Fruit fly (Drosophila melanogaster) whole organism, embryonic: ENCODE results near the gene Hf.

ENCODE experiments used
- B-H1 ChIP-seq: fragments of 200-800 bp; sonication (Bioruptor generic); IDR thresholded peaks from 3 replicates; pipeline ENCODE4 v1.3.6; 2022; ENCODE audit warnings: missing biosample characterization, missing genetic modification characterization
- CG10565 ChIP-seq: fragments of 200-800 bp; sonication (Bioruptor generic); optimal IDR thresholded peaks from 3 replicates; lab custom pipeline; 2016; ENCODE audit warnings: missing biosample characterization, mild to moderate bottlenecking, missing genetic modification characterization
- CG11504 ChIP-seq: fragments of 200-800 bp; sonication (Bioruptor generic); optimal IDR thresholded peaks from 3 replicates; lab custom pipeline; 2019; ENCODE audit warnings: missing biosample characterization, mild to moderate bottlenecking, missing genetic modification characterization, moderate library complexity
- CG12219 ChIP-seq: fragments of 200-800 bp; sonication (Bioruptor generic); optimal IDR thresholded peaks from 3 replicates; lab custom pipeline; 2018; ENCODE audit warnings: missing biosample characterization, mild to moderate bottlenecking, missing genetic modification characterization
- CG12391 ChIP-seq: fragments of 200-800 bp; sonication (Bioruptor generic); optimal IDR thresholded peaks from 3 replicates; lab custom pipeline; 2018; ENCODE audit warnings: missing biosample characterization, mild to moderate bottlenecking, missing genetic modification characterization, moderate library complexity
- CG16815 ChIP-seq: fragments of 200-800 bp; sonication (Bioruptor generic); optimal IDR thresholded peaks from 3 replicates; lab custom pipeline; 2017; ENCODE audit warnings: missing biosample characterization, mild to moderate bottlenecking, missing genetic modification characterization
- CG17186 ChIP-seq: fragments of 200-800 bp; sonication (Bioruptor generic); optimal IDR thresholded peaks from 3 replicates; lab custom pipeline; 2017; ENCODE audit warnings: missing biosample characterization, missing genetic modification reagents, missing genetic modification characterization
- CG18764 ChIP-seq: fragments of 200-800 bp; sonication (Bioruptor generic); optimal IDR thresholded peaks from 3 replicates; lab custom pipeline; 2016; ENCODE audit warnings: missing biosample characterization, missing genetic modification characterization
- CG3065 ChIP-seq: fragments of 200-800 bp; sonication (Bioruptor generic); optimal IDR thresholded peaks from 2 replicates; lab custom pipeline; 2016; ENCODE audit warnings: missing biosample characterization, missing genetic modification characterization
- CG31441 ChIP-seq: fragments of 200-800 bp; sonication (Bioruptor generic); IDR thresholded peaks from 2 replicates; pipeline ENCODE4 v1.3.6; 2022; ENCODE audit warnings: missing biosample characterization, missing genetic modification characterization
- CG34376 ChIP-seq: fragments of 200-800 bp; sonication (Bioruptor generic); optimal IDR thresholded peaks from 2 replicates; lab custom pipeline; 2018; ENCODE audit warnings: missing biosample characterization, mild to moderate bottlenecking, missing genetic modification characterization
- CG3847 ChIP-seq: fragments of 200-800 bp; sonication (Bioruptor generic); IDR thresholded peaks from 2 replicates; pipeline ENCODE4 v1.3.6; 2022; ENCODE audit warnings: missing biosample characterization, missing genetic modification characterization
- CG4617 ChIP-seq: fragments of 200-800 bp; sonication (Bioruptor generic); optimal IDR thresholded peaks from 3 replicates; lab custom pipeline; 2016; ENCODE audit warnings: missing biosample characterization, missing genetic modification characterization, borderline replicate concordance
- CG6689 ChIP-seq: fragments of 200-800 bp; sonication (Bioruptor generic); IDR thresholded peaks from 2 replicates; pipeline ENCODE4 v1.3.6; 2022; ENCODE audit warnings: missing biosample characterization, missing genetic modification characterization
- CG7839 ChIP-seq: fragments of 200-800 bp; sonication (Bioruptor generic); optimal IDR thresholded peaks from 3 replicates; lab custom pipeline; 2018; ENCODE audit warnings: missing biosample characterization, mild to moderate bottlenecking, missing genetic modification characterization, moderate library complexity
- CG8944 ChIP-seq: fragments of 200-800 bp; sonication (Bioruptor generic); optimal IDR thresholded peaks from 3 replicates; lab custom pipeline; 2016; ENCODE audit warnings: missing biosample characterization, missing genetic modification characterization
- CG9215 ChIP-seq: fragments of 200-800 bp; sonication (Bioruptor generic); IDR thresholded peaks from 2 replicates; pipeline ENCODE4 v1.3.6; 2022; ENCODE audit warnings: missing biosample characterization, missing genetic modification characterization
- Doc3 ChIP-seq: fragments of 200-800 bp; sonication (Bioruptor generic); IDR thresholded peaks from 3 replicates; pipeline ENCODE4 v1.3.6; 2022; ENCODE audit warnings: missing biosample characterization, missing genetic modification characterization; ENCODE audit not compliant: partially characterized antibody
- E2f2 ChIP-seq: fragments of 200-800 bp; sonication (Bioruptor generic); IDR thresholded peaks from 2 replicates; pipeline ENCODE4 v1.3.6; 2022; ENCODE audit warnings: missing biosample characterization, missing genetic modification characterization
- Hey ChIP-seq: fragments of 200-800 bp; sonication (Bioruptor generic); optimal IDR thresholded peaks from 3 replicates; lab custom pipeline; 2018; ENCODE audit warnings: missing biosample characterization, mild to moderate bottlenecking, missing genetic modification characterization
- Hmx ChIP-seq: fragments of 200-800 bp; sonication (Bioruptor generic); optimal IDR thresholded peaks from 2 replicates; lab custom pipeline; 2016; ENCODE audit warnings: missing biosample characterization, missing genetic modification characterization
- Med ChIP-seq: fragments of 200-800 bp; sonication (Bioruptor generic); peaks from one replicate; lab custom pipeline; 2016; ENCODE audit warnings: missing biosample characterization, missing genetic modification characterization, mild to moderate bottlenecking, inconsistent platforms, moderate library complexity
- NC2α ChIP-seq: fragments of 200-800 bp; sonication (Bioruptor generic); optimal IDR thresholded peaks from 2 replicates; lab custom pipeline; 2016; ENCODE audit warnings: missing biosample characterization, missing genetic modification characterization
- Neu2 ChIP-seq: fragments of 200-800 bp; sonication (Bioruptor generic); optimal IDR thresholded peaks from 3 replicates; lab custom pipeline; 2016; ENCODE audit warnings: missing biosample characterization, missing genetic modification characterization, borderline replicate concordance
- Opbp ChIP-seq: fragments of 200-800 bp; sonication (Bioruptor generic); IDR thresholded peaks from 3 replicates; pipeline ENCODE4 v1.3.6; 2022; ENCODE audit warnings: missing biosample characterization, missing genetic modification characterization; ENCODE audit not compliant: partially characterized antibody
- Sox100B ChIP-seq: fragments of 200-800 bp; sonication (Bioruptor generic); optimal IDR thresholded peaks from 3 replicates; lab custom pipeline; 2018; ENCODE audit warnings: missing biosample characterization, mild to moderate bottlenecking, missing genetic modification characterization
- Ssrp ChIP-seq: fragments of 200-800 bp; sonication (Bioruptor generic); optimal IDR thresholded peaks from 2 replicates; lab custom pipeline; 2018; ENCODE audit warnings: missing biosample characterization, mild to moderate bottlenecking, missing genetic modification characterization, moderate library complexity
- Trl ChIP-seq, 3 experiments: fragments of >200 bp in 2 of 3; fragments of 200-800 bp in 1 of 3; sonication (Bioruptor generic) in 1 of 3; optimal IDR thresholded peaks; 2 replicates in 1 of 3; 3 replicates in 2 of 3; lab custom pipeline; 2016 to 2017; ENCODE audit warnings: missing biosample characterization in 1 of 3, missing genetic modification characterization in 1 of 3
- Usf ChIP-seq: fragments of 200-800 bp; sonication (Bioruptor generic); optimal IDR thresholded peaks from 2 replicates; lab custom pipeline; 2017; ENCODE audit warnings: missing genotype, missing biosample characterization, missing genetic modification characterization
- Vsx1 ChIP-seq: fragments of 200-800 bp; sonication (Bioruptor generic); optimal IDR thresholded peaks from 2 replicates; lab custom pipeline; 2017; ENCODE audit warnings: missing biosample characterization, mild to moderate bottlenecking, missing genetic modification characterization, missing genetic modification reagents
- ash1 ChIP-seq: fragments of 200-800 bp; sonication (Bioruptor generic); optimal IDR thresholded peaks from 2 replicates; lab custom pipeline; 2018; ENCODE audit warnings: missing biosample characterization, mild to moderate bottlenecking, missing genetic modification characterization
- bcd ChIP-seq: fragments of 200-800 bp; sonication (Bioruptor generic); optimal IDR thresholded peaks from 2 replicates; lab custom pipeline; 2017; ENCODE audit warnings: missing biosample characterization, mild to moderate bottlenecking, missing genetic modification characterization
- corto ChIP-seq: fragments of 200-800 bp; sonication (Bioruptor generic); optimal IDR thresholded peaks from 2 replicates; lab custom pipeline; 2016; ENCODE audit warnings: missing biosample characterization, mild to moderate bottlenecking, missing genetic modification characterization, moderate library complexity
- crc ChIP-seq: fragments of 200-800 bp; sonication (Bioruptor generic); optimal IDR thresholded peaks from 2 replicates; lab custom pipeline; 2016; ENCODE audit warnings: missing biosample characterization, missing genetic modification characterization
- danr ChIP-seq: fragments of 200-800 bp; sonication (Bioruptor generic); IDR thresholded peaks from 2 replicates; pipeline ENCODE4 v1.3.6; 2022; ENCODE audit warnings: missing biosample characterization, missing genetic modification characterization
- disco-r ChIP-seq: fragments of 200-800 bp; sonication (Bioruptor generic); optimal IDR thresholded peaks from 2 replicates; lab custom pipeline; 2016; ENCODE audit warnings: missing biosample characterization, missing genetic modification characterization
- grau ChIP-seq: fragments of 200-800 bp; optimal IDR thresholded peaks from 3 replicates; lab custom pipeline; 2019; ENCODE audit warnings: missing biosample characterization, mild to moderate bottlenecking, missing genetic modification characterization, moderate library complexity
- grn ChIP-seq: fragments of 200-800 bp; sonication (Bioruptor generic); optimal IDR thresholded peaks from 3 replicates; lab custom pipeline; 2017; ENCODE audit warnings: missing biosample characterization, missing genetic modification characterization
- gt ChIP-seq: fragments of 200-800 bp; sonication (Bioruptor generic); IDR thresholded peaks from 2 replicates; pipeline ENCODE4 v1.3.6; 2022; ENCODE audit warnings: missing biosample characterization, missing genetic modification characterization
- jing ChIP-seq: fragments of 200-800 bp; sonication (Bioruptor generic); optimal IDR thresholded peaks from 2 replicates; lab custom pipeline; 2018; ENCODE audit warnings: missing biosample characterization, mild to moderate bottlenecking, missing genetic modification characterization
- jumu ChIP-seq: fragments of 200-800 bp; sonication (Bioruptor generic); optimal IDR thresholded peaks from 3 replicates; lab custom pipeline; 2016; ENCODE audit warnings: missing biosample characterization, missing genetic modification characterization
- maf-S ChIP-seq: fragments of 200-800 bp; sonication (Bioruptor generic); optimal IDR thresholded peaks from 2 replicates; lab custom pipeline; 2016; ENCODE audit warnings: missing biosample characterization, missing genetic modification characterization
- oc ChIP-seq: fragments of 200-800 bp; sonication (Bioruptor generic); optimal IDR thresholded peaks from 2 replicates; lab custom pipeline; 2018; ENCODE audit warnings: missing biosample characterization, mild to moderate bottlenecking, missing genetic modification characterization, moderate library complexity
- otp ChIP-seq: fragments of 200-800 bp; sonication (Bioruptor generic); IDR thresholded peaks from 3 replicates; pipeline ENCODE4, ENCODE4 v1.3.6; 2022; ENCODE audit warnings: missing biosample characterization, missing genetic modification characterization
- peb ChIP-seq: fragments of 200-800 bp; sonication (Bioruptor generic); IDR thresholded peaks from 2 replicates; pipeline ENCODE4 v1.3.6; 2022; ENCODE audit warnings: missing biosample characterization, missing genetic modification characterization
- phol ChIP-seq: fragments of 200-800 bp; sonication (Bioruptor generic); optimal IDR thresholded peaks from 3 replicates; lab custom pipeline; 2018; ENCODE audit warnings: missing biosample characterization, mild to moderate bottlenecking, missing genetic modification characterization, moderate library complexity
- salm ChIP-seq: fragments of 200-800 bp; sonication (Bioruptor generic); optimal IDR thresholded peaks from 2 replicates; lab custom pipeline; 2018; ENCODE audit warnings: missing biosample characterization, mild to moderate bottlenecking, missing genetic modification characterization
- sug ChIP-seq: fragments of 200-800 bp; optimal IDR thresholded peaks from 2 replicates; lab custom pipeline; 2019; ENCODE audit warnings: missing biosample characterization, mild to moderate bottlenecking, missing genetic modification characterization, moderate library complexity
- toy ChIP-seq: fragments of 200-800 bp; sonication (Bioruptor generic); IDR thresholded peaks from 2 replicates; pipeline ENCODE4 v1.3.6; 2022; ENCODE audit warnings: missing biosample characterization, missing genetic modification characterization
- vnd ChIP-seq: fragments of 200-800 bp; sonication (Bioruptor generic); IDR thresholded peaks from 3 replicates; pipeline ENCODE4 v1.3.6; 2022; ENCODE audit warnings: missing biosample characterization, missing genetic modification characterization; ENCODE audit not compliant: partially characterized antibody

Hf gene

DNA sequence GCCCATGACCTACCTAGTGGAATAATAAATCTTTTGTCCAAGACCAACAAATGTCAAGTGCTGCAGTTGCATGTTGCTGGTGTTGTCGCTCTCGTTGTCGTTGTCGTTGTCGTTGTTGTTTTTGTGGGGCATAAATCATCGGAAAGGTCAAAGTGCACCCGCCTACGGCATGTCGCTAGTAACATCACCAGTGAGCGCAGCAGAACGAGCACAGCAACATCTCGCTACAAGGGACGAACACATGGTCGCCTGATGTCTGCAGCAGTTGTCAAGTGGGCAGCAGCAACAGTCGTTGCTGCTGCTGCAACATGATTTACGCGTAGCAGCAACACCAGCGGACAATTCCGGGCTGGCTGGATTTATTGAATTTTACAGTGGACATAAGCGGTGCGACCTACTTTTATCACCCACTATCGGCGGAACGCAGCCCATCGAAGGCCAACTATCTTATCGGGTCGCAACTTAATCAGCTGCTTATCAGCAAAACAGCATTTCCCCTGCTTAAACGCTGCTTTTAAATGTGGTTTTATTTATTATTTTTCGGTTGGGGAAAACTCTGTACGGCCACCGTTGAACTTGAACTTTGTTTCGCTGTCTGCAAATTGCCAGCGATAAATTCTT lies 15.8 kb downstream of the Hf start (continued):
- TF ChIP-seq CG34376 (GFP tag; lab: Kevin White, UChicago) (peak; percentile 3), grau (peak; percentile 26), crc (no peak), peb (GFP tag; lab: Robert Waterston, UW) (no peak), toy (no peak), Hey (tag; lab: Kevin White, UChicago) (no peak), grn (GFP tag; lab: Kevin White, UChicago) (peak; percentile 75), CG12391 (tag; lab: Kevin White, UChicago) (no peak), CG4617 (GFP tag; lab: Kevin White, UChicago) (no peak), CG16815 (GFP tag; lab: Kevin White, UChicago) (no peak), sug (tag; lab: Kevin White, UChicago) (peak; percentile 3), danr (GFP tag; lab: Robert Waterston, UW) (no peak), Neu2 (GFP tag; lab: Kevin White, UChicago) (no peak), CG31441 (GFP tag; lab: Robert Waterston, UW) (no peak), B-H1 (GFP tag; lab: Robert Waterston, UW) (no peak), CG6689 (no peak), ash1 (GFP tag; lab: Kevin White, UChicago) (no peak), corto (GFP tag; lab: Kevin White, UChicago) (no peak), disco-r (GFP tag; lab: Kevin White, UChicago) (no peak), Opbp (GFP tag; lab: Robert Waterston, UW) (no peak), Doc3 (GFP tag; lab: Robert Waterston, UW) (no peak), Trl (optimal IDR thresholded peaks at IDR 0.05; lab: Kevin White, UChicago) (no peak), Trl (GFP tag; optimal IDR thresholded peaks at IDR 0.05; lab: Kevin White, UChicago) (no peak), CG12219 (GFP tag; lab: Kevin White, UChicago) (no peak), vnd (GFP tag; lab: Robert Waterston, UW) (no peak), CG7839 (tag; lab: Kevin White, UChicago) (no peak), CG8944 (no peak), maf-S (no peak), CG10565 (no peak), salm (no peak), gt (GFP tag; lab: Robert Waterston, UW) (no peak), CG18764 (GFP tag; lab: Kevin White, UChicago) (no peak), CG3847 (no peak), bcd (GFP tag; lab: Kevin White, UChicago) (no peak), Vsx1 (GFP tag; lab: Kevin White, UChicago) (no peak), Usf (GFP tag; lab: Kevin White, UChicago) (no peak), oc (tag; lab: Kevin White, UChicago) (no peak), CG11504 (tag; lab: Kevin White, UChicago) (peak; percentile 38), Med (GFP tag; lab: Kevin White, UChicago) (peak; percentile 49), CG17186 (GFP tag; lab: Kevin White, UChicago) (no peak), jing (no peak), jumu (GFP tag; lab: Kevin White, UChicago) (no peak), E2f2 (GFP tag; lab: Robert Waterston, UW) (no peak), Ssrp (tag; lab: Kevin White, UChicago) (no peak), NC2α (GFP tag; lab: Kevin White, UChicago) (no peak), phol (no peak), otp (GFP tag; lab: Robert Waterston, UW) (no peak), CG3065 (GFP tag; lab: Kevin White, UChicago) (peak; percentile 26), CG9215 (GFP tag; lab: Robert Waterston, UW) (no peak), Hmx (GFP tag; lab: Kevin White, UChicago) (no peak), Sox100B (no peak)
